Worm (Caenorhabditis elegans) whole organism, L4 larva: ENCODE data around the gene ttr-31.

Source experiments
- F44E2.7 ChIP-seq: fragments of 200-800 bp; sonication (Bioruptor generic); IDR thresholded peaks from 2 replicates; pipeline ENCODE4 v2.1.2; 2022; ENCODE audit warnings: missing genetic modification characterization, missing compliant biosample characterization
- T26A8.4 ChIP-seq: fragments of 200-800 bp; sonication (Bioruptor generic); IDR thresholded peaks from 2 replicates; pipeline ENCODE4 v1.3.6; 2022; ENCODE audit warnings: missing genetic modification characterization, missing compliant biosample characterization
- ama-1 ChIP-seq: fragments of 150-350 bp; optimal IDR thresholded peaks from 2 replicates; lab custom pipeline; 2014; ENCODE audit warnings: inconsistent platforms, mixed read lengths
- arid-1 ChIP-seq: fragments of 200-800 bp; sonication (Bioruptor generic); conservative IDR thresholded peaks from 2 replicates; pipeline ENCODE4 v1.3.6; 2022; ENCODE audit warnings: missing genetic modification reagents, missing genetic modification characterization, missing compliant biosample characterization
- fkh-10 ChIP-seq: fragments of 150-350 bp; optimal IDR thresholded peaks from 2 replicates; lab custom pipeline; 2014; ENCODE audit warnings: missing biosample characterization, missing genetic modification reagents, missing genetic modification characterization
- mdt-29 ChIP-seq: fragments of 200-800 bp; sonication (Bioruptor generic); IDR thresholded peaks from 2 replicates; pipeline ENCODE4 v1.3.6; 2022; ENCODE audit warnings: missing genetic modification reagents, missing genetic modification characterization, missing compliant biosample characterization
- nhr-76 ChIP-seq: fragments of 150-350 bp; optimal IDR thresholded peaks from 2 replicates; lab custom pipeline; 2014; ENCODE audit warnings: missing biosample characterization, missing genetic modification characterization
- skn-1 ChIP-seq: fragments of 150-350 bp; optimal IDR thresholded peaks from 2 replicates; lab custom pipeline; 2014; ENCODE audit warnings: missing biosample characterization, missing genetic modification characterization
- snpc-4 ChIP-seq: fragments of 150-350 bp; optimal IDR thresholded peaks from 2 replicates; lab custom pipeline; 2014; ENCODE audit warnings: missing biosample characterization, missing genetic modification characterization

DNA sequence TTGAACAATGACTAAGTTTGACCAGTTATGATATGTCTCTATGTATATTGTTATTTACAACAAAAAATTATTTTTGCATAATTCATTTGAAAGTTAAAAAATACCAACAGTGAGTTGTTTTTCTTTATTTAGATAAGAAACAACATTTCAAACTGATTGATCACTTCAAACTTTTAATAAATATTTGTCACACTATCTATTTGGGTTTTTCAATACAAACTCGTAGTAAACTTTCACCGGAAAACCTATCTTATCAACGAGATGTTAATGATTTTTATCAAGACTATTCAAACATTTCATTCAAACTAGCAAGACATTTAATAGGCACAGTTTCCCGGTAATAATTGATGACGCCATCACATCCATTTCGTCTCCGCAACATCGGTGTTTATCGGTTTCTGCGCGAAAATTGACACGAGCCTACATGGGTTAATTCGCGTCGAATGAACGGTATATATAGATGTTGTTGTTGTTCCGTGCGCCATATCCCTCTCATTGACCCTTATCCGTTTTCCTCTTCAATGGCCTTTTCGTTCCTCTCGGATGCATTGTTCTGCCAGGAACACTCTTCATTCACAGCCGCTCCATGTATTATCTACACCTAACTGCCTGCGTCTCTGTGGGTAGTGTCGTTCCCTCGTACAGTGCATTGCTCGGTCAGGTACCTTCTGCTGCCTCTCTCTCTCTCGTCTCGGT lies 18.5 kb downstream of the ttr-31 start:
- no peak for TF ChIP-seq ama-1 (lab: Kevin White, UChicago)
- no peak for TF ChIP-seq skn-1 (tag; lab: Kevin White, UChicago)
- TF ChIP-seq arid-1 (GFP tag; lab: Robert Waterston, UW), result no peak
- no peak for TF ChIP-seq mdt-29 (GFP tag; lab: Robert Waterston, UW)
- TF ChIP-seq fkh-10, result no peak
- TF ChIP-seq nhr-76 (tag; lab: Kevin White, UChicago), result no peak
- no peak for TF ChIP-seq T26A8.4 (GFP tag; lab: Robert Waterston, UW)
- TF ChIP-seq snpc-4 (tag; lab: Kevin White, UChicago), result no peak
- TF ChIP-seq F44E2.7 (GFP tag; lab: Robert Waterston, UW), result no peak
